Worm (Caenorhabditis elegans) whole organism, L2 larva: ENCODE measurements around the gene atg-10.

Experiments used
- R02D3.7 ChIP-seq: fragments of 150-350 bp; optimal IDR thresholded peaks from 2 replicates; lab custom pipeline; 2014; ENCODE audit warnings: missing biosample characterization, missing genetic modification characterization
- ama-1 ChIP-seq: fragments of 150-350 bp; optimal IDR thresholded peaks from 2 replicates; lab custom pipeline; 2018; ENCODE audit warnings: inconsistent platforms
- ceh-16 ChIP-seq: fragments of 150-350 bp; optimal IDR thresholded peaks from 2 replicates; lab custom pipeline; 2014; ENCODE audit warnings: missing biosample characterization, missing genetic modification characterization
- ceh-82 ChIP-seq: fragments of 150-350 bp; optimal IDR thresholded peaks from 2 replicates; lab custom pipeline; 2014; ENCODE audit warnings: missing biosample characterization, missing genetic modification characterization
- mab-5 ChIP-seq: fragments of 150-350 bp; optimal IDR thresholded peaks from 2 replicates; lab custom pipeline; 2014; ENCODE audit warnings: missing biosample characterization, missing genetic modification characterization
- mdl-1 ChIP-seq, 2 experiments: fragments of 150-350 bp in 1 of 2; sonication (generic microtip) in 1 of 2; optimal IDR thresholded peaks; 2 replicates each; lab custom pipeline; 2017; ENCODE audit warnings: missing biosample characterization in 2 of 2, missing genetic modification characterization in 2 of 2
- nhr-11 ChIP-seq: fragments of 150-350 bp; optimal IDR thresholded peaks from 2 replicates; lab custom pipeline; 2014; ENCODE audit warnings: missing biosample characterization, missing genetic modification characterization
- nhr-237 ChIP-seq: fragments of 150-350 bp; optimal IDR thresholded peaks from 2 replicates; lab custom pipeline; 2014; ENCODE audit warnings: missing biosample characterization, missing genetic modification characterization
- nhr-6 ChIP-seq: fragments of 150-350 bp; optimal IDR thresholded peaks from 2 replicates; lab custom pipeline; 2014; ENCODE audit warnings: missing biosample characterization, missing genetic modification characterization
- nhr-77 ChIP-seq: fragments of 150-350 bp; optimal IDR thresholded peaks from 2 replicates; lab custom pipeline; 2014; ENCODE audit warnings: missing biosample characterization, missing genetic modification characterization
- skn-1 ChIP-seq: sonication (generic microtip); optimal IDR thresholded peaks from 2 replicates; lab custom pipeline; 2017; ENCODE audit warnings: missing biosample characterization, missing genetic modification characterization
- unc-55 ChIP-seq: fragments of 150-350 bp; sonication (generic microtip); optimal IDR thresholded peaks from 3 replicates; lab custom pipeline; 2014; ENCODE audit warnings: missing biosample characterization, missing genetic modification reagents, missing genetic modification characterization
- zag-1 ChIP-seq: fragments of 150-350 bp; optimal IDR thresholded peaks from 2 replicates; lab custom pipeline; 2014; ENCODE audit warnings: missing biosample characterization, missing genetic modification characterization

DNA sequence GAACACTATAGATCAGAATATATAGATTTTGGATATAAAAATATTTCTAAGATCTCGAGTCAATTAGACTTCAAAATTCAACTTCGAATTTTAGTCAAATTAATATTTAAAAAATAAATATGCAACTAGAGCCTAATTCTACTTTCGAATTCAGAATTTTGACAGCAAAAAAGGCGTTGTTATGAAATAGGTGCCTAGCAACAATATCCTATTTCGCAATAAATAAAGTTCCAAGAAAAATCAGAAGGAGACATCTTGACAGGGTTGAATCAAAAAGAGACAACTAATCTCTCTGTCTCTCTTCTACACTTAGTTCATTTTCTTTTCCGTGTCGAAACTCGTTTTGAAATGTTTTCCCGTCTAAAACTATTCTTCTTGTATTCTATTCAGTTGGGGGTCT, 16.4 kb downstream of the atg-10 start:
- TF ChIP-seq zag-1 (tag; lab: Kevin White, UChicago): no peak
- no peak for TF ChIP-seq R02D3.7
- no peak for TF ChIP-seq nhr-77 (tag; lab: Kevin White, UChicago)
- TF ChIP-seq nhr-11: no peak
- no peak for TF ChIP-seq mab-5 (tag; lab: Kevin White, UChicago)
- no peak for TF ChIP-seq nhr-6
- no peak for TF ChIP-seq nhr-237
- TF ChIP-seq ama-1 (lab: Kevin White, UChicago): no peak
- TF ChIP-seq unc-55 (GFP tag; lab: Kevin White, UChicago): no peak
- no peak for TF ChIP-seq mdl-1 (tag; optimal IDR thresholded peaks at IDR 0.05; lab: Kevin White, UChicago)
- no peak for TF ChIP-seq skn-1 (tag; lab: Kevin White, UChicago)
- TF ChIP-seq ceh-16 (tag; lab: Kevin White, UChicago): no peak
- no peak for TF ChIP-seq ceh-82 (tag; lab: Kevin White, UChicago)
